Worm (Caenorhabditis elegans): ENCODE results near the gene Y60A3A.16.

- TF ChIP-seq tab-1 (GFP tag; IDR thresholded peaks at IDR 0.05) = no peak
- no peak for TF ChIP-seq klf-2 (GFP tag; conservative IDR thresholded peaks at IDR 0.05)
- TF ChIP-seq med-1 (GFP tag; optimal IDR thresholded peaks at IDR 0.05; ENCODE audit: insufficient read depth) = no peak
- no peak for TF ChIP-seq flt-1 (GFP tag; IDR thresholded peaks at IDR 0.05)
Observed at ce11 chrV:19897982-19898381, 24.5 kb downstream of the Y60A3A.16 start.
